Fruit fly (Drosophila melanogaster) whole organism, embryonic: ENCODE data around the gene CG14277.
A peak's percentile ranks its signal among the peaks of the same experiment; 100 is the strongest.

ENCODE experiments used
- B-H1 ChIP-seq: fragments of 200-800 bp; sonication (Bioruptor generic); IDR thresholded peaks from 3 replicates; pipeline ENCODE4 v1.3.6; 2022; ENCODE audit warnings: missing biosample characterization, missing genetic modification characterization
- Blimp-1 ChIP-seq: fragments of 200-800 bp; sonication (Bioruptor generic); optimal IDR thresholded peaks from 3 replicates; lab custom pipeline; 2018; ENCODE audit warnings: missing biosample characterization, missing genetic modification characterization, mild to moderate bottlenecking, moderate library complexity, missing genetic modification reagents
- BtbVII ChIP-seq: fragments of 200-800 bp; sonication (Bioruptor generic); optimal IDR thresholded peaks from 3 replicates; lab custom pipeline; 2017; ENCODE audit warnings: missing biosample characterization, mild to moderate bottlenecking, missing genetic modification characterization
- CG10462 ChIP-seq: fragments of 200-800 bp; sonication (Bioruptor generic); optimal IDR thresholded peaks from 2 replicates; lab custom pipeline; 2016; ENCODE audit warnings: missing biosample characterization, missing genetic modification characterization
- CG10565 ChIP-seq: fragments of 200-800 bp; sonication (Bioruptor generic); optimal IDR thresholded peaks from 3 replicates; lab custom pipeline; 2016; ENCODE audit warnings: missing biosample characterization, mild to moderate bottlenecking, missing genetic modification characterization
- CG12071 ChIP-seq: fragments of 200-800 bp; sonication (Bioruptor generic); optimal IDR thresholded peaks from 3 replicates; lab custom pipeline; 2018; ENCODE audit warnings: missing biosample characterization, mild to moderate bottlenecking, missing genetic modification characterization
- CG1233 ChIP-seq: fragments of 200-800 bp; sonication (Bioruptor generic); optimal IDR thresholded peaks from 4 replicates; lab custom pipeline; 2018; ENCODE audit warnings: missing biosample characterization, mild to moderate bottlenecking, missing genetic modification characterization
- CG12391 ChIP-seq: fragments of 200-800 bp; sonication (Bioruptor generic); optimal IDR thresholded peaks from 3 replicates; lab custom pipeline; 2018; ENCODE audit warnings: missing biosample characterization, mild to moderate bottlenecking, missing genetic modification characterization, moderate library complexity
- CG13775 ChIP-seq: fragments of 200-800 bp; sonication (Bioruptor generic); optimal IDR thresholded peaks from 3 replicates; lab custom pipeline; 2017; ENCODE audit warnings: missing biosample characterization, mild to moderate bottlenecking, missing genetic modification characterization
- CG15479 ChIP-seq: fragments of 200-800 bp; sonication (Bioruptor generic); optimal IDR thresholded peaks from 3 replicates; lab custom pipeline; 2019; ENCODE audit warnings: missing biosample characterization, mild to moderate bottlenecking, missing genetic modification characterization, moderate library complexity
- CG17186 ChIP-seq: fragments of 200-800 bp; sonication (Bioruptor generic); optimal IDR thresholded peaks from 3 replicates; lab custom pipeline; 2017; ENCODE audit warnings: missing biosample characterization, missing genetic modification reagents, missing genetic modification characterization
- CG17359 ChIP-seq: fragments of 200-800 bp; sonication (Bioruptor generic); optimal IDR thresholded peaks from 3 replicates; lab custom pipeline; 2018; ENCODE audit warnings: missing biosample characterization, mild to moderate bottlenecking, missing genetic modification characterization, moderate library complexity
- CG17829 ChIP-seq: fragments of 200-800 bp; optimal IDR thresholded peaks from 2 replicates; lab custom pipeline; 2019; ENCODE audit warnings: missing biosample characterization, mild to moderate bottlenecking, missing genetic modification characterization, moderate library complexity
- CG1832 ChIP-seq: fragments of 200-800 bp; sonication (Bioruptor generic); optimal IDR thresholded peaks from 2 replicates; lab custom pipeline; 2017; ENCODE audit warnings: missing biosample characterization, mild to moderate bottlenecking, missing genetic modification characterization, inconsistent platforms
- CG2889 ChIP-seq: fragments of 200-800 bp; sonication (Bioruptor generic); IDR thresholded peaks from 3 replicates; pipeline ENCODE4 v1.3.6; 2022; ENCODE audit warnings: missing biosample characterization, missing genetic modification characterization
- CG31224 ChIP-seq: fragments of 200-800 bp; sonication (Bioruptor generic); IDR thresholded peaks from 2 replicates; pipeline ENCODE4 v1.3.6; 2022; ENCODE audit warnings: missing biosample characterization, missing genetic modification characterization
- CG31365 ChIP-seq: fragments of 200-800 bp; sonication (Bioruptor generic); optimal IDR thresholded peaks from 2 replicates; lab custom pipeline; 2018; ENCODE audit warnings: missing biosample characterization, mild to moderate bottlenecking, missing genetic modification characterization
- CG33557 ChIP-seq: fragments of 200-800 bp; sonication (Bioruptor generic); optimal IDR thresholded peaks from 2 replicates; lab custom pipeline; 2019; ENCODE audit warnings: missing biosample characterization, mild to moderate bottlenecking, missing genetic modification characterization, moderate library complexity
- CG6854 ChIP-seq: fragments of 200-800 bp; sonication (Bioruptor generic); optimal IDR thresholded peaks from 3 replicates; lab custom pipeline; 2017; ENCODE audit warnings: missing biosample characterization, mild to moderate bottlenecking, missing genetic modification characterization
- CG7271 ChIP-seq: fragments of 200-800 bp; sonication (Bioruptor generic); optimal IDR thresholded peaks from 2 replicates; lab custom pipeline; 2018; ENCODE audit warnings: missing biosample characterization, mild to moderate bottlenecking, missing genetic modification characterization, moderate library complexity
- CG7357 ChIP-seq: fragments of 200-800 bp; sonication (Bioruptor generic); IDR thresholded peaks from 3 replicates; pipeline ENCODE4 v1.3.6; 2022; ENCODE audit warnings: missing biosample characterization, missing genetic modification characterization
- CG7556 ChIP-seq: fragments of 200-800 bp; sonication (Bioruptor generic); optimal IDR thresholded peaks from 2 replicates; lab custom pipeline; 2017; ENCODE audit warnings: missing biosample characterization, mild to moderate bottlenecking, missing genetic modification characterization
- CG7745 ChIP-seq: fragments of 200-800 bp; sonication (Bioruptor generic); optimal IDR thresholded peaks from 2 replicates; lab custom pipeline; 2018; ENCODE audit warnings: missing biosample characterization, mild to moderate bottlenecking, missing genetic modification characterization, moderate library complexity
- CG8281 ChIP-seq: fragments of 200-800 bp; sonication (Bioruptor generic); optimal IDR thresholded peaks from 2 replicates; lab custom pipeline; 2018; ENCODE audit warnings: missing biosample characterization, mild to moderate bottlenecking, missing genetic modification characterization, moderate library complexity
- CG8388 ChIP-seq: fragments of 200-800 bp; sonication (Bioruptor generic); optimal IDR thresholded peaks from 2 replicates; lab custom pipeline; 2019; ENCODE audit warnings: missing biosample characterization, mild to moderate bottlenecking, missing genetic modification characterization, moderate library complexity
- Camta ChIP-seq: fragments of 200-800 bp; sonication (Bioruptor generic); optimal IDR thresholded peaks from 2 replicates; lab custom pipeline; 2016; ENCODE audit warnings: missing biosample characterization, missing genetic modification characterization
- D19A ChIP-seq: fragments of 200-800 bp; optimal IDR thresholded peaks from 3 replicates; lab custom pipeline; 2019; ENCODE audit warnings: missing biosample characterization, mild to moderate bottlenecking, missing genetic modification characterization, moderate library complexity
- Dbx ChIP-seq: fragments of 200-800 bp; sonication (Bioruptor generic); IDR thresholded peaks from 3 replicates; pipeline ENCODE4 v1.3.6; 2022; ENCODE audit warnings: missing biosample characterization, missing genetic modification characterization
- Dip3 ChIP-seq: fragments of 200-800 bp; sonication (Bioruptor generic); optimal IDR thresholded peaks from 3 replicates; lab custom pipeline; 2016; ENCODE audit warnings: missing biosample characterization, missing genetic modification characterization
- Gug ChIP-seq: fragments of 200-800 bp; sonication (Bioruptor generic); IDR thresholded peaks from 4 replicates; pipeline ENCODE4 v1.3.6; 2022; ENCODE audit warnings: missing biosample characterization, missing genetic modification characterization
- Hey ChIP-seq: fragments of 200-800 bp; sonication (Bioruptor generic); optimal IDR thresholded peaks from 3 replicates; lab custom pipeline; 2018; ENCODE audit warnings: missing biosample characterization, mild to moderate bottlenecking, missing genetic modification characterization
- Lpt ChIP-seq: fragments of >200 bp; optimal IDR thresholded peaks from 2 replicates; lab custom pipeline; 2018; ENCODE audit warnings: missing biosample characterization, missing genetic modification characterization
- Mad ChIP-seq: fragments of 200-800 bp; sonication (Bioruptor generic); optimal IDR thresholded peaks from 2 replicates; lab custom pipeline; 2016; ENCODE audit warnings: missing biosample characterization, missing genetic modification characterization
- Sin3A ChIP-seq: fragments of >200 bp; optimal IDR thresholded peaks from 2 replicates; lab custom pipeline; 2018
- TFAM ChIP-seq: fragments of 200-800 bp; sonication (Bioruptor generic); optimal IDR thresholded peaks from 2 replicates; lab custom pipeline; 2017; ENCODE audit warnings: missing biosample characterization, missing genetic modification characterization, inconsistent platforms
- Xrp1 ChIP-seq: fragments of 200-800 bp; sonication (Bioruptor generic); IDR thresholded peaks from 2 replicates; pipeline ENCODE4 v1.3.6; 2022; ENCODE audit warnings: missing biosample characterization, missing genetic modification characterization
- ab ChIP-seq: fragments of 200-800 bp; sonication (Bioruptor generic); optimal IDR thresholded peaks from 2 replicates; lab custom pipeline; 2016; ENCODE audit warnings: missing biosample characterization, missing genetic modification characterization
- ato ChIP-seq: fragments of 200-800 bp; sonication (Bioruptor generic); IDR thresholded peaks from 2 replicates; pipeline ENCODE4 v1.3.6; 2022; ENCODE audit warnings: missing biosample characterization, missing genetic modification characterization; ENCODE audit not compliant: partially characterized antibody
- dmrt11E ChIP-seq: fragments of 200-800 bp; sonication (Bioruptor generic); optimal IDR thresholded peaks from 3 replicates; lab custom pipeline; 2018; ENCODE audit warnings: missing biosample characterization, mild to moderate bottlenecking, missing genetic modification characterization, moderate library complexity
- ems ChIP-seq: fragments of 200-800 bp; sonication (Bioruptor generic); optimal IDR thresholded peaks from 3 replicates; lab custom pipeline; 2016; ENCODE audit warnings: missing biosample characterization, missing genetic modification characterization
- fd64A ChIP-seq: fragments of 200-800 bp; sonication (Bioruptor generic); optimal IDR thresholded peaks from 3 replicates; lab custom pipeline; 2018; ENCODE audit warnings: missing biosample characterization, mild to moderate bottlenecking, missing genetic modification characterization
- fu2 ChIP-seq: fragments of 200-800 bp; sonication (Bioruptor generic); optimal IDR thresholded peaks from 2 replicates; lab custom pipeline; 2016; ENCODE audit warnings: missing biosample characterization, missing genetic modification characterization
- gcm ChIP-seq: fragments of 200-800 bp; sonication (Bioruptor generic); optimal IDR thresholded peaks from 2 replicates; lab custom pipeline; 2019; ENCODE audit warnings: missing biosample characterization, mild to moderate bottlenecking, missing genetic modification characterization, moderate library complexity
- hbn ChIP-seq: fragments of 200-800 bp; sonication (Bioruptor generic); IDR thresholded peaks from 2 replicates; pipeline ENCODE4 v1.3.6; 2022; ENCODE audit warnings: missing biosample characterization, missing genetic modification characterization; ENCODE audit not compliant: partially characterized antibody
- her ChIP-seq: fragments of 200-800 bp; sonication (Bioruptor generic); optimal IDR thresholded peaks from 2 replicates; lab custom pipeline; 2016; ENCODE audit warnings: missing biosample characterization, missing genetic modification characterization
- knrl ChIP-seq: fragments of 200-800 bp; sonication (Bioruptor generic); IDR thresholded peaks from 3 replicates; pipeline ENCODE4 v1.3.6; 2022; ENCODE audit warnings: missing biosample characterization, missing genetic modification characterization; ENCODE audit not compliant: partially characterized antibody
- pnt ChIP-seq: fragments of 200-800 bp; sonication (Bioruptor generic); optimal IDR thresholded peaks from 3 replicates; lab custom pipeline; 2016; ENCODE audit warnings: missing biosample characterization, missing genetic modification characterization
- seq ChIP-seq: fragments of 200-800 bp; sonication (Bioruptor generic); IDR thresholded peaks from 2 replicates; pipeline ENCODE4 v1.3.6; 2022; ENCODE audit warnings: missing biosample characterization, missing genetic modification characterization
- sob ChIP-seq: fragments of 200-800 bp; sonication (Bioruptor generic); IDR thresholded peaks from 2 replicates; pipeline ENCODE4 v1.3.6; 2022; ENCODE audit warnings: missing biosample characterization, missing genetic modification characterization
- tna ChIP-seq: fragments of 200-800 bp; sonication (Bioruptor generic); IDR thresholded peaks from 2 replicates; pipeline ENCODE4 v1.3.6; 2022; ENCODE audit warnings: missing biosample characterization, missing genetic modification characterization; ENCODE audit not compliant: partially characterized antibody

Gene CG14277

dm6 chr2L:8274958-8275584, 32.8 kb downstream of the CG14277 start (continued):
- TF ChIP-seq TFAM (GFP tag; lab: Kevin White, UChicago) (no peak), Xrp1 (peak; percentile 88), Mad (GFP tag; lab: Kevin White, UChicago) (peak; percentile 1), dmrt11E (peak; percentile 88), B-H1 (no peak; the same call in 2 of the 3 replicates), CG31365 (tag; lab: Kevin White, UChicago) (no peak), CG10565 (GFP tag; lab: Kevin White, UChicago) (no peak), CG13775 (peak; percentile 60), CG7556 (peak; percentile 63), CG1832 (no peak), Hey (tag; lab: Kevin White, UChicago) (no peak), fu2 (GFP tag; lab: Kevin White, UChicago) (no peak), CG1233 (peak; percentile 63), hbn (GFP tag; lab: Robert Waterston, UW) (no peak), CG31224 (GFP tag; lab: Robert Waterston, UW) (no peak), CG2889 (GFP tag; lab: Robert Waterston, UW) (peak; percentile 26; the same call in 1 of the 3 replicates), CG8388 (peak; percentile 78), D19A (tag; lab: Kevin White, UChicago) (peak; percentile 75), fd64A (GFP tag; lab: Kevin White, UChicago) (no peak), seq (peak; percentile 72), Camta (GFP tag; lab: Kevin White, UChicago) (no peak), Dip3 (GFP tag; lab: Kevin White, UChicago) (no peak), ab (no peak), pnt (GFP tag; lab: Kevin White, UChicago) (no peak), ems (no peak), CG8281 (peak; percentile 13), CG17829 (tag; lab: Kevin White, UChicago) (peak; percentile 86), sob (GFP tag; lab: Robert Waterston, UW) (no peak), CG17186 (no peak), BtbVII (GFP tag; lab: Kevin White, UChicago) (peak; percentile 22), Dbx (GFP tag; lab: Robert Waterston, UW) (no peak), knrl (GFP tag; lab: Robert Waterston, UW) (no peak), CG33557 (GFP tag; lab: Kevin White, UChicago) (peak; percentile 64), tna (GFP tag; lab: Robert Waterston, UW) (no peak), gcm (GFP tag; lab: Kevin White, UChicago) (peak; percentile 78), CG7357 (GFP tag; lab: Robert Waterston, UW) (no peak), ato (GFP tag; lab: Robert Waterston, UW) (no peak), Lpt (no peak), CG7745 (peak; percentile 49), CG17359 (tag; lab: Kevin White, UChicago) (peak; percentile 73), Blimp-1 (peak; percentile 70), her (no peak), CG12391 (peak; percentile 82), Sin3A (no peak), CG10462 (GFP tag; lab: Kevin White, UChicago) (peak; percentile 42), CG7271 (peak; percentile 85), CG12071 (GFP tag; lab: Kevin White, UChicago) (no peak), CG15479 (peak; percentile 85), Gug (GFP tag; lab: Robert Waterston, UW) (no peak), CG6854 (GFP tag; lab: Kevin White, UChicago) (peak; percentile 42)
